ENCODE assay signal across 3 fruit fly cellular contexts in genomic region chrX:12763904-12764303, dm6.
TF ChIP-seq lines count a peak whose summit lies in the region.
"Not testable (repeated sequence)": the region's sequence is repeated elsewhere in the genome, so short reads cannot be mapped to it uniquely, and the experiment has no call there.

No protein-coding gene starts in this region.

- not testable (repeated sequence) for TF ChIP-seq CTCF in whole organism, embryonic (GFP tag; optimal IDR thresholded peaks at IDR 0.05; lab: Kevin White, UChicago)

TF ChIP-seq in whole organism, adult, 20 proteins besides CTCF, POLR2A, EP300 and RAD21:
- TF ChIP-seq tj (GFP tag; optimal IDR thresholded peaks at IDR 0.05; lab: Kevin White, UChicago) = peak; percentile 24
- TF ChIP-seq kay (GFP tag; lab: Kevin White, UChicago; ENCODE audit: borderline replicate concordance) = peak; percentile 78

TF ChIP-seq in whole organism, embryonic, 481 proteins besides CTCF, POLR2A, EP300 and RAD21:
- TF ChIP-seq CG14860 (GFP tag; IDR thresholded peaks at IDR 0.05; lab: Robert Waterston, UW; ENCODE audit: partially characterized antibody) = 0 out of 3 replicates have a peak, but pooled peaks have one; percentile 1
- TF ChIP-seq inv (GFP tag; IDR thresholded peaks at IDR 0.05; lab: Robert Waterston, UW; ENCODE audit: partially characterized antibody) = 0 out of 2 replicates have a peak, but pooled peaks have one; percentile 0
- peak; percentile 28 for TF ChIP-seq sens (GFP tag; lab: Kevin White, UChicago)
TF ChIP-seq in whole organism, embryonic: peak in this region for 3; not testable (repeated sequence) for 478.

TF ChIP-seq in whole organism, prepupa, 60 proteins besides CTCF, POLR2A, EP300 and RAD21:
- TF ChIP-seq svp (GFP tag; lab: Kevin White, UChicago) = peak; percentile 87
